Fruit fly (Drosophila melanogaster) whole organism, wandering third instar larva: Measurements from ENCODE around the gene CG6656.

Experiments
- Abd-B ChIP-seq: fragments of >200 bp; optimal IDR thresholded peaks from 2 replicates; lab custom pipeline; 2017; ENCODE audit warnings: missing biosample characterization, missing genetic modification characterization
- CG32264 ChIP-seq: fragments of 200-800 bp; sonication (Bioruptor generic); optimal IDR thresholded peaks from 2 replicates; lab custom pipeline; 2016; ENCODE audit warnings: missing biosample characterization, missing genetic modification characterization
- CG9705 ChIP-seq: fragments of 200-800 bp; sonication (Bioruptor generic); optimal IDR thresholded peaks from 2 replicates; lab custom pipeline; 2018; ENCODE audit warnings: missing biosample characterization, mild to moderate bottlenecking, missing genetic modification characterization
- CrebA ChIP-seq: fragments of 200-800 bp; sonication (Bioruptor generic); optimal IDR thresholded peaks from 2 replicates; lab custom pipeline; 2016; ENCODE audit warnings: missing biosample characterization, mild to moderate bottlenecking, missing genetic modification characterization, borderline replicate concordance
- Dfd ChIP-seq: fragments of >200 bp; optimal IDR thresholded peaks from 2 replicates; lab custom pipeline; 2017; ENCODE audit warnings: missing biosample characterization, missing genetic modification characterization
- Dif ChIP-seq: fragments of 200-275, 200-300 bp; sonication (Bioruptor generic); optimal IDR thresholded peaks from 2 replicates; lab custom pipeline; 2018; ENCODE audit warnings: missing biosample characterization, missing genetic modification characterization; ENCODE audit not compliant: partially characterized antibody
- GATAd ChIP-seq: sonication (Bioruptor generic); optimal IDR thresholded peaks from 2 replicates; lab custom pipeline; 2016; ENCODE audit warnings: missing biosample characterization, missing genetic modification characterization
- HLH106 ChIP-seq: fragments of 200-800 bp; optimal IDR thresholded peaks from 3 replicates; lab custom pipeline; 2019; ENCODE audit warnings: missing biosample characterization, mild to moderate bottlenecking, missing genetic modification characterization, moderate library complexity
- Hnf4 ChIP-seq: fragments of 200-800 bp; sonication (Bioruptor generic); optimal IDR thresholded peaks from 2 replicates; lab custom pipeline; 2016; ENCODE audit warnings: missing biosample characterization, mild to moderate bottlenecking, missing genetic modification characterization
- Hr78 ChIP-seq: fragments of >200 bp; optimal IDR thresholded peaks from 2 replicates; lab custom pipeline; 2017; ENCODE audit warnings: missing biosample characterization, missing genetic modification characterization
- Hr83 ChIP-seq: fragments of 200-300 bp; sonication (Bioruptor generic); optimal IDR thresholded peaks from 2 replicates; lab custom pipeline; 2016; ENCODE audit warnings: missing biosample characterization, mild to moderate bottlenecking, missing genetic modification characterization, moderate library complexity; ENCODE audit not compliant: poor library complexity, severe bottlenecking
- Jra ChIP-seq: sonication (Bioruptor generic); optimal IDR thresholded peaks from 2 replicates; lab custom pipeline; 2016; ENCODE audit warnings: missing biosample characterization, missing genetic modification characterization
- Mio ChIP-seq: sonication (Bioruptor generic); optimal IDR thresholded peaks from 2 replicates; lab custom pipeline; 2016; ENCODE audit warnings: missing biosample characterization, missing genetic modification characterization
- Myc ChIP-seq: fragments of >200 bp; optimal IDR thresholded peaks from 2 replicates; lab custom pipeline; 2017
- N ChIP-seq: fragments of >200 bp; optimal IDR thresholded peaks from 2 replicates; lab custom pipeline; 2018; ENCODE audit warnings: missing biosample characterization, missing external identifiers, missing genetic modification characterization
- OdsH ChIP-seq: fragments of 200-800 bp; sonication (Bioruptor generic); optimal IDR thresholded peaks from 2 replicates; lab custom pipeline; 2016; ENCODE audit warnings: missing biosample characterization, mild to moderate bottlenecking, missing genetic modification characterization
- Rel ChIP-seq, 2 experiments: fragments of 200-800 bp; sonication (Bioruptor generic) in 1 of 2; optimal IDR thresholded peaks; 2 replicates in 1 of 2; 3 replicates in 1 of 2; lab custom pipeline; 2016 to 2019; ENCODE audit warnings: mild to moderate bottlenecking in 2 of 2, missing biosample characterization in 2 of 2, missing genetic modification characterization in 2 of 2, moderate library complexity in 1 of 2
- Sp1 ChIP-seq: fragments of 200-800 bp; sonication (Bioruptor generic); optimal IDR thresholded peaks from 3 replicates; lab custom pipeline; 2019; ENCODE audit warnings: missing biosample characterization, mild to moderate bottlenecking, missing genetic modification characterization, moderate library complexity
- Vsx2 ChIP-seq: fragments of 200-300, 225-300 bp; sonication (Bioruptor generic); optimal IDR thresholded peaks from 2 replicates; lab custom pipeline; 2018; ENCODE audit warnings: missing biosample characterization, missing genetic modification characterization; ENCODE audit not compliant: partially characterized antibody
- br ChIP-seq: fragments of 200-800 bp; sonication (Bioruptor generic); optimal IDR thresholded peaks from 2 replicates; lab custom pipeline; 2016; ENCODE audit warnings: missing biosample characterization, missing genetic modification characterization
- brk ChIP-seq: fragments of 200-800 bp; sonication (Bioruptor generic); optimal IDR thresholded peaks from 2 replicates; lab custom pipeline; 2016; ENCODE audit warnings: missing biosample characterization, mild to moderate bottlenecking, missing genetic modification characterization
- dl ChIP-seq, 2 experiments: fragments of 175-275, 200-275 bp in 1 of 2; fragments of 200-275 bp in 1 of 2; sonication (Bioruptor generic); optimal IDR thresholded peaks; lab custom pipeline; 2018; ENCODE audit warnings: mild to moderate bottlenecking in 2 of 2, missing biosample characterization in 2 of 2, missing genetic modification characterization in 2 of 2, moderate library complexity in 2 of 2; ENCODE audit not compliant: partially characterized antibody in 2 of 2, insufficient read depth in 1 of 2
- dmrt93B ChIP-seq: fragments of 200-800 bp; sonication (Bioruptor generic); optimal IDR thresholded peaks from 2 replicates; lab custom pipeline; 2018; ENCODE audit warnings: missing biosample characterization, mild to moderate bottlenecking, missing genetic modification characterization
- dsf ChIP-seq: sonication (Bioruptor generic); optimal IDR thresholded peaks from 2 replicates; lab custom pipeline; 2016; ENCODE audit warnings: missing biosample characterization, missing genetic modification characterization, borderline replicate concordance
- ey ChIP-seq: fragments of 200-800 bp; sonication (Bioruptor generic); optimal IDR thresholded peaks from 2 replicates; lab custom pipeline; 2016; ENCODE audit warnings: missing biosample characterization, missing genetic modification characterization
- foxo ChIP-seq, 2 experiments: fragments of 200-800 bp; sonication (Bioruptor generic); optimal IDR thresholded peaks; 2 replicates in 1 of 2; 3 replicates in 1 of 2; lab custom pipeline; 2016 to 2017; ENCODE audit warnings: missing biosample characterization in 2 of 2, missing genetic modification characterization in 2 of 2
- fru ChIP-seq: fragments of 200-800 bp; sonication (Bioruptor generic); optimal IDR thresholded peaks from 3 replicates; lab custom pipeline; 2016; ENCODE audit warnings: missing biosample characterization, mild to moderate bottlenecking, missing genetic modification characterization
- h ChIP-seq: fragments of 200-800 bp; sonication (Bioruptor generic); optimal IDR thresholded peaks from 3 replicates; lab custom pipeline; 2016; ENCODE audit warnings: missing biosample characterization, mild to moderate bottlenecking, missing genetic modification characterization
- jim ChIP-seq: fragments of 175-275, 200-325 bp; sonication (Bioruptor generic); optimal IDR thresholded peaks from 2 replicates; lab custom pipeline; 2016; ENCODE audit warnings: missing biosample characterization, mild to moderate bottlenecking, missing genetic modification characterization
- lola ChIP-seq: fragments of >200 bp; optimal IDR thresholded peaks from 2 replicates; lab custom pipeline; 2017; ENCODE audit warnings: missing biosample characterization, missing genetic modification characterization
- pan ChIP-seq: fragments of >200 bp; optimal IDR thresholded peaks from 2 replicates; lab custom pipeline; 2017
- psq ChIP-seq: fragments of 200-800 bp; sonication (Bioruptor generic); optimal IDR thresholded peaks from 3 replicates; lab custom pipeline; 2017; ENCODE audit warnings: missing biosample characterization, mild to moderate bottlenecking, missing genetic modification characterization, moderate library complexity
- rgr ChIP-seq: fragments of 200-800 bp; sonication (Bioruptor generic); optimal IDR thresholded peaks from 3 replicates; lab custom pipeline; 2016; ENCODE audit warnings: missing biosample characterization, mild to moderate bottlenecking, missing genetic modification characterization
- sage ChIP-seq: fragments of 200-800 bp; sonication (Bioruptor generic); optimal IDR thresholded peaks from 2 replicates; lab custom pipeline; 2016; ENCODE audit warnings: missing biosample characterization, mild to moderate bottlenecking, missing genetic modification characterization
- sv ChIP-seq: fragments of 200-800 bp; sonication (Bioruptor generic); optimal IDR thresholded peaks from 3 replicates; lab custom pipeline; 2016; ENCODE audit warnings: missing biosample characterization, missing genetic modification characterization
- tai ChIP-seq: sonication (Bioruptor generic); optimal IDR thresholded peaks from 2 replicates; lab custom pipeline; 2016; ENCODE audit warnings: missing biosample characterization, missing genetic modification characterization
- usp ChIP-seq: fragments of >200 bp; optimal IDR thresholded peaks from 2 replicates; lab custom pipeline; 2017; ENCODE audit warnings: missing biosample characterization, missing genetic modification characterization
- woc ChIP-seq: sonication (Bioruptor generic); optimal IDR thresholded peaks from 2 replicates; lab custom pipeline; 2016; ENCODE audit warnings: missing biosample characterization, mild to moderate bottlenecking, missing genetic modification characterization

CG6656 gene

DNA sequence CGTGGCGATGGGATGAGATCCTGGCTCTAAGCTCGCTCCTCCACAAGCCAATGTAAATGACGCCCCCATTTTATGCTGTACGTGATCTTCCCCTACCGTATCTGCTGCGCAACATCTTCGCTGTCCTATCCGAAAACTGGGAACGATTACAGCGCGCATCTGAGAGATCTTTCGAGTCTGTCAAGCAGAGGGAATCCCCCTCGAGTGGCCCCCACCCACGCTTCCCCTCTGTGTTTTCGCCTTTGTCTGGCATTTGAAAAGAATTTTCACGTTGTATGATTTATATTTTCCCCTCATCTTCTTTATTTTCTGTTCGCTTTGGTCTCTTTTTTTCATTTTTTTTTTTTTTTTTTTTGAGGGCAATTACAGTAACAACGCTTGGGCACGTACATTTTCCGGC, 27.7 kb upstream of the CG6656 start:
- TF ChIP-seq dmrt93B (GFP tag; lab: Kevin White, UChicago): no peak
- TF ChIP-seq Sp1: no peak
- TF ChIP-seq br (GFP tag; lab: Kevin White, UChicago): no peak
- TF ChIP-seq Rel (GFP tag; optimal IDR thresholded peaks at IDR 0.05; lab: Kevin White, UChicago): no peak
- peak; percentile 92 for TF ChIP-seq Rel (tag; optimal IDR thresholded peaks at IDR 0.05; lab: Kevin White, UChicago)
- TF ChIP-seq GATAd: no peak
- no peak for TF ChIP-seq Hnf4 (GFP tag; lab: Kevin White, UChicago)

- TF ChIP-seq rgr (GFP tag; lab: Kevin White, UChicago) (no peak), Dfd (no peak), Vsx2 (GFP tag; lab: Kevin White, UChicago) (no peak), sv (GFP tag; lab: Kevin White, UChicago) (no peak), dmrt93B (GFP tag; lab: Kevin White, UChicago) (no peak), GATAd (no peak), dsf (no peak), brk (GFP tag; lab: Kevin White, UChicago) (no peak), Sp1 (no peak)
Observed at dm6 chr3R:21848271-21848670, 26.8 kb upstream of the CG6656 start.

- TF ChIP-seq tai (GFP tag; lab: Kevin White, UChicago) (peak; percentile 82), CG9705 (GFP tag; lab: Kevin White, UChicago) (peak; percentile 91), jim (GFP tag; lab: Kevin White, UChicago) (no peak), Jra (GFP tag; lab: Kevin White, UChicago) (peak; percentile 90), ey (peak; percentile 95), br (GFP tag; lab: Kevin White, UChicago) (peak; percentile 95), brk (GFP tag; lab: Kevin White, UChicago) (peak; percentile 82), psq (GFP tag; lab: Kevin White, UChicago) (peak; percentile 93), dsf (peak; percentile 71), Hr83 (GFP tag; lab: Kevin White, UChicago) (no peak), rgr (GFP tag; lab: Kevin White, UChicago) (peak; percentile 94), Rel (GFP tag; optimal IDR thresholded peaks at IDR 0.05; lab: Kevin White, UChicago) (peak; percentile 73), Rel (tag; optimal IDR thresholded peaks at IDR 0.05; lab: Kevin White, UChicago) (peak; percentile 74), Dif (no peak), Myc (lab: Kevin White, UChicago) (no peak), OdsH (GFP tag; lab: Kevin White, UChicago) (peak; percentile 97), pan (no peak), h (GFP tag; lab: Kevin White, UChicago) (peak; percentile 96), fru (peak; percentile 98), GATAd (no peak), Vsx2 (GFP tag; lab: Kevin White, UChicago) (no peak), CrebA (no peak), Hnf4 (GFP tag; lab: Kevin White, UChicago) (peak; percentile 89), Hr78 (GFP tag; lab: Kevin White, UChicago) (no peak), woc (GFP tag; lab: Kevin White, UChicago) (peak; percentile 97), Sp1 (peak; percentile 96), dmrt93B (GFP tag; lab: Kevin White, UChicago) (peak; percentile 95), CG32264 (GFP tag; lab: Kevin White, UChicago) (peak; percentile 93), Mio (no peak), dl (GFP tag; optimal IDR thresholded peaks at IDR 0.05; lab: Kevin White, UChicago; ENCODE audit: insufficient read depth in 1 of 2, partially characterized antibody in 2 of 2) (no peak), HLH106 (peak; percentile 95), sv (GFP tag; lab: Kevin White, UChicago) (peak; percentile 31), lola (GFP tag; lab: Kevin White, UChicago) (no peak), foxo (GFP tag; optimal IDR thresholded peaks at IDR 0.05; lab: Kevin White, UChicago) (peak; percentile 87 to 97), usp (GFP tag; lab: Kevin White, UChicago) (no peak), N (GFP tag; lab: Kevin White, UChicago) (no peak), sage (peak; percentile 87), Abd-B (GFP tag; lab: Kevin White, UChicago) (no peak), Dfd (peak; percentile 87)
Observed at dm6 chr3R:21848987-21849442, 26.1 kb upstream of the CG6656 start.
